Worm (Caenorhabditis elegans) whole organism, midembryonic: ENCODE measurements around the gene F27E5.3.

Experiments
- T22C8.4 ChIP-seq: fragments of 200-800 bp; sonication (Bioruptor generic); IDR thresholded peaks from 2 replicates; pipeline ENCODE4 v1.3.6; 2022; ENCODE audit warnings: missing genetic modification characterization, missing compliant biosample characterization
- cog-1 ChIP-seq: sonication (generic microtip); optimal IDR thresholded peaks from 2 replicates; lab custom pipeline; 2016; ENCODE audit warnings: missing genetic modification characterization, missing compliant biosample characterization
- flt-1 ChIP-seq: fragments of 200-800 bp; sonication (Bioruptor generic); IDR thresholded peaks from 2 replicates; pipeline ENCODE4 v1.3.6; 2022; ENCODE audit warnings: missing genetic modification characterization, missing compliant biosample characterization
- med-1 ChIP-seq: sonication (generic microtip); optimal IDR thresholded peaks from 2 replicates; lab custom pipeline; 2017; ENCODE audit warnings: missing genetic modification characterization, mild to moderate bottlenecking, missing compliant biosample characterization, antibody characterized with exemption, missing genetic modification reagents; ENCODE audit not compliant: insufficient read depth
- ref-1 ChIP-seq: fragments of 200-800 bp; sonication (Bioruptor generic); conservative IDR thresholded peaks from 2 replicates; pipeline ENCODE4 v1.3.6; 2022; ENCODE audit warnings: missing genetic modification reagents, missing genetic modification characterization, missing compliant biosample characterization
- tab-1 ChIP-seq: fragments of 200-800 bp; sonication (Bioruptor generic); IDR thresholded peaks from 2 replicates; pipeline ENCODE4 v1.3.6; 2022; ENCODE audit warnings: missing genetic modification characterization, missing compliant biosample characterization
- ztf-23 ChIP-seq: fragments of 200-800 bp; sonication (Bioruptor generic); IDR thresholded peaks from 2 replicates; pipeline ENCODE4 v1.3.6; 2022; ENCODE audit warnings: missing genetic modification reagents, missing genetic modification characterization, missing compliant biosample characterization
- ztf-29 ChIP-seq: fragments of 200-800 bp; sonication (Bioruptor generic); IDR thresholded peaks from 2 replicates; pipeline ENCODE4 v1.3.6; 2022; ENCODE audit warnings: missing genetic modification reagents, missing genetic modification characterization, missing compliant biosample characterization

ce11 chrII:10134285-10134995 lies 9.6 kb downstream of the F27E5.3 start, which contains the start of gene F27E5.9:
- TF ChIP-seq cog-1 (tag; lab: Kevin White, UChicago) = no peak
- TF ChIP-seq ztf-23 (GFP tag; lab: Robert Waterston, UW) = no peak
- no peak for TF ChIP-seq ztf-29 (GFP tag; lab: Robert Waterston, UW)
- no peak for TF ChIP-seq flt-1
- TF ChIP-seq T22C8.4 (GFP tag; lab: Robert Waterston, UW) = no peak
- no peak for TF ChIP-seq med-1 (GFP tag; lab: Kevin White, UChicago)
- TF ChIP-seq tab-1 (GFP tag; lab: Robert Waterston, UW) = no peak
- TF ChIP-seq ref-1 = no peak
